Worm (Caenorhabditis elegans) whole organism, L4 larva: ENCODE measurements around the gene rhr-2.
A peak's percentile ranks its signal among the peaks of the same experiment; 100 is the strongest.

Experiments
- D1046.2 ChIP-seq: fragments of 200-800 bp; sonication (Bioruptor generic); IDR thresholded peaks from 2 replicates; pipeline ENCODE4 v1.3.6; 2022; ENCODE audit warnings: missing genetic modification characterization, missing compliant biosample characterization
- F10B5.3 ChIP-seq: sonication (generic microtip); optimal IDR thresholded peaks from 2 replicates; lab custom pipeline; 2016; ENCODE audit warnings: mild to moderate bottlenecking, missing genetic modification characterization, missing compliant biosample characterization
- Y105C5A.15 ChIP-seq: fragments of 200-800 bp; sonication (Bioruptor generic); IDR thresholded peaks from 2 replicates; pipeline ENCODE4 v1.3.6; 2022; ENCODE audit warnings: missing genetic modification characterization, missing compliant biosample characterization
- Y5F2A.4 ChIP-seq: fragments of 200-800 bp; sonication (Bioruptor generic); optimal IDR thresholded peaks from 2 replicates; lab custom pipeline; 2018; ENCODE audit warnings: mild to moderate bottlenecking, missing genetic modification characterization, missing compliant biosample characterization
- Y75B8A.6 ChIP-seq: fragments of 200-800 bp; sonication (Bioruptor generic); IDR thresholded peaks from 2 replicates; pipeline ENCODE4 v1.3.6; 2022; ENCODE audit warnings: missing genetic modification reagents, missing genetic modification characterization, missing compliant biosample characterization
- ama-1 ChIP-seq: fragments of 150-350 bp; optimal IDR thresholded peaks from 2 replicates; lab custom pipeline; 2014; ENCODE audit warnings: inconsistent platforms, mixed read lengths
- arid-1 ChIP-seq: fragments of 200-800 bp; sonication (Bioruptor generic); conservative IDR thresholded peaks from 2 replicates; pipeline ENCODE4 v1.3.6; 2022; ENCODE audit warnings: missing genetic modification reagents, missing genetic modification characterization, missing compliant biosample characterization
- ceh-20 ChIP-seq: fragments of 200-800 bp; sonication (Bioruptor generic); IDR thresholded peaks from 2 replicates; pipeline ENCODE4 v1.3.6; 2022; ENCODE audit warnings: missing genetic modification reagents, missing genetic modification characterization, missing compliant biosample characterization
- ceh-32 ChIP-seq: sonication (generic microtip); optimal IDR thresholded peaks from 2 replicates; lab custom pipeline; 2016; ENCODE audit warnings: mild to moderate bottlenecking, missing genetic modification characterization, missing compliant biosample characterization; ENCODE audit not compliant: poor library complexity
- ceh-82 ChIP-seq: sonication (generic microtip); optimal IDR thresholded peaks from 2 replicates; lab custom pipeline; 2017; ENCODE audit warnings: missing biosample characterization, missing genetic modification characterization
- ces-1 ChIP-seq: fragments of 150-350 bp; sonication (generic microtip); optimal IDR thresholded peaks from 4 replicates; lab custom pipeline; 2014; ENCODE audit warnings: missing biosample characterization, missing genetic modification reagents, missing genetic modification characterization
- ctbp-1 ChIP-seq: fragments of 200-800 bp; sonication (Bioruptor generic); IDR thresholded peaks from 2 replicates; pipeline ENCODE4 v1.3.6; 2022; ENCODE audit warnings: missing genetic modification reagents, missing genetic modification characterization, missing compliant biosample characterization
- daf-12 ChIP-seq: fragments of 150-350 bp; optimal IDR thresholded peaks from 2 replicates; lab custom pipeline; 2014; ENCODE audit warnings: missing biosample characterization, missing genetic modification reagents, missing genetic modification characterization
- daf-19 ChIP-seq: fragments of 200-800 bp; sonication (Bioruptor generic); conservative IDR thresholded peaks from 2 replicates; pipeline ENCODE4 v1.3.6; 2022; ENCODE audit warnings: missing genetic modification characterization, missing compliant biosample characterization
- dmd-9 ChIP-seq: fragments of 200-800 bp; sonication (Bioruptor generic); IDR thresholded peaks from 2 replicates; pipeline ENCODE4 v1.3.6; 2022; ENCODE audit warnings: missing genetic modification reagents, missing genetic modification characterization, missing compliant biosample characterization
- dpl-1 ChIP-seq: fragments of 150-350 bp; optimal IDR thresholded peaks from 2 replicates; lab custom pipeline; 2014; ENCODE audit warnings: missing biosample characterization, missing genetic modification reagents, missing genetic modification characterization
- duxl-1 ChIP-seq: sonication (generic microtip); optimal IDR thresholded peaks from 2 replicates; lab custom pipeline; 2016; ENCODE audit warnings: mild to moderate bottlenecking, missing genetic modification characterization, moderate library complexity, missing compliant biosample characterization; ENCODE audit not compliant: poor library complexity
- fkh-10 ChIP-seq: fragments of 150-350 bp; optimal IDR thresholded peaks from 2 replicates; lab custom pipeline; 2014; ENCODE audit warnings: missing biosample characterization, missing genetic modification reagents, missing genetic modification characterization
- fos-1 ChIP-seq: fragments of 150-350 bp; optimal IDR thresholded peaks from 2 replicates; lab custom pipeline; 2014; ENCODE audit warnings: missing biosample characterization, missing genetic modification characterization
- gei-8 ChIP-seq: fragments of 200-800 bp; sonication (Bioruptor generic); optimal IDR thresholded peaks from 2 replicates; lab custom pipeline; 2018; ENCODE audit warnings: mild to moderate bottlenecking, missing genetic modification characterization, missing compliant biosample characterization
- hif-1 ChIP-seq, 2 experiments: sonication (generic microtip); optimal IDR thresholded peaks; 2 replicates each; lab custom pipeline; 2016 to 2017; ENCODE audit warnings: missing compliant biosample characterization in 2 of 2, missing genetic modification characterization in 2 of 2, missing genetic modification reagents in 2 of 2, missing genotype in 2 of 2, mild to moderate bottlenecking in 1 of 2
- hlh-30 ChIP-seq: sonication (generic microtip); optimal IDR thresholded peaks from 2 replicates; lab custom pipeline; 2017; ENCODE audit warnings: antibody characterized with exemption, mild to moderate bottlenecking, missing genetic modification characterization, missing compliant biosample characterization; ENCODE audit not compliant: insufficient read depth
- hmg-1.1 ChIP-seq: fragments of 200-800 bp; sonication (Bioruptor generic); IDR thresholded peaks from 2 replicates; pipeline ENCODE4 v1.3.6; 2022; ENCODE audit warnings: missing genetic modification reagents, missing genetic modification characterization, missing compliant biosample characterization
- lin-13 ChIP-seq: fragments of 150-350 bp; optimal IDR thresholded peaks from 2 replicates; lab custom pipeline; 2014; ENCODE audit warnings: missing biosample characterization, missing genetic modification reagents, missing genetic modification characterization
- lin-29 ChIP-seq: fragments of 200-800 bp; sonication (Bioruptor generic); IDR thresholded peaks from 2 replicates; pipeline ENCODE4 v1.3.6; 2022; ENCODE audit warnings: missing genetic modification reagents, missing genetic modification characterization, missing compliant biosample characterization
- lin-38 ChIP-seq: fragments of 200-800 bp; sonication (Bioruptor generic); IDR thresholded peaks from 2 replicates; pipeline ENCODE4 v1.3.6; 2022; ENCODE audit warnings: missing genetic modification reagents, missing genetic modification characterization, missing compliant biosample characterization
- lir-3 ChIP-seq: sonication (generic microtip); optimal IDR thresholded peaks from 2 replicates; lab custom pipeline; 2016; ENCODE audit warnings: mild to moderate bottlenecking, missing genetic modification characterization, missing compliant biosample characterization
- lsy-2 ChIP-seq, 2 experiments: fragments of 150-350 bp in 1 of 2; sonication (generic microtip) in 1 of 2; optimal IDR thresholded peaks; 2 replicates each; lab custom pipeline; 2014 to 2017; ENCODE audit warnings: missing biosample characterization in 2 of 2, missing genetic modification characterization in 2 of 2
- mdl-1 ChIP-seq, 2 experiments: fragments of 150-350 bp in 1 of 2; sonication (generic microtip) in 1 of 2; optimal IDR thresholded peaks; 2 replicates each; lab custom pipeline; 2014 to 2017; ENCODE audit warnings: missing biosample characterization in 2 of 2, missing genetic modification characterization in 2 of 2
- mep-1 ChIP-seq: fragments of 150-350 bp; sonication (generic microtip); optimal IDR thresholded peaks from 3 replicates; lab custom pipeline; 2014; ENCODE audit warnings: missing biosample characterization, missing genetic modification characterization
- mes-2 ChIP-seq: sonication (generic microtip); optimal IDR thresholded peaks from 2 replicates; lab custom pipeline; 2016; ENCODE audit warnings: missing genotype, mild to moderate bottlenecking, missing genetic modification characterization, missing compliant biosample characterization; ENCODE audit not compliant: poor library complexity, severe bottlenecking
- mxl-3 ChIP-seq: fragments of 200-800 bp; sonication (Bioruptor generic); optimal IDR thresholded peaks from 2 replicates; lab custom pipeline; 2018; ENCODE audit warnings: mild to moderate bottlenecking, missing genetic modification characterization, missing compliant biosample characterization
- nhr-10 ChIP-seq: fragments of 150-350 bp; optimal IDR thresholded peaks from 2 replicates; lab custom pipeline; 2014; ENCODE audit warnings: missing biosample characterization, missing genetic modification characterization
- nhr-102 ChIP-seq: sonication (generic microtip); optimal IDR thresholded peaks from 2 replicates; lab custom pipeline; 2016; ENCODE audit warnings: mild to moderate bottlenecking, missing genetic modification characterization, moderate library complexity, missing compliant biosample characterization
- nhr-11 ChIP-seq: fragments of 150-350 bp; optimal IDR thresholded peaks from 2 replicates; lab custom pipeline; 2014; ENCODE audit warnings: missing biosample characterization, missing genetic modification characterization
- nhr-237 ChIP-seq: sonication (generic microtip); optimal IDR thresholded peaks from 2 replicates; lab custom pipeline; 2017; ENCODE audit warnings: missing biosample characterization, missing genetic modification characterization
- nhr-28 ChIP-seq: fragments of 150-350 bp; optimal IDR thresholded peaks from 2 replicates; lab custom pipeline; 2014; ENCODE audit warnings: missing biosample characterization, missing genetic modification characterization
- nhr-42 ChIP-seq: fragments of 200-800 bp; sonication (Bioruptor generic); IDR thresholded peaks from 2 replicates; pipeline ENCODE4 v1.3.6; 2022; ENCODE audit warnings: missing genetic modification characterization, missing compliant biosample characterization
- pqm-1 ChIP-seq: sonication (generic microtip); optimal IDR thresholded peaks from 2 replicates; lab custom pipeline; 2017; ENCODE audit warnings: missing biosample characterization, missing genetic modification characterization
- saeg-2 ChIP-seq: fragments of 200-800 bp; sonication (Bioruptor generic); IDR thresholded peaks from 2 replicates; pipeline ENCODE4 v1.3.6; 2022; ENCODE audit warnings: missing genetic modification reagents, missing genetic modification characterization, missing compliant biosample characterization
- sdz-12 ChIP-seq: fragments of 200-800 bp; sonication (Bioruptor generic); optimal IDR thresholded peaks from 2 replicates; lab custom pipeline; 2018; ENCODE audit warnings: mild to moderate bottlenecking, missing genetic modification characterization, missing compliant biosample characterization
- set-16 ChIP-seq: fragments of 200-800 bp; sonication (Bioruptor generic); IDR thresholded peaks from 2 replicates; pipeline ENCODE4 v1.3.6; 2022; ENCODE audit warnings: missing genetic modification reagents, missing genetic modification characterization, missing compliant biosample characterization
- tag-97 ChIP-seq: fragments of 200-800 bp; sonication (Bioruptor generic); IDR thresholded peaks from 2 replicates; pipeline ENCODE4 v1.3.6; 2022; ENCODE audit warnings: missing genetic modification characterization, missing compliant biosample characterization
- tra-1 ChIP-seq: fragments of 200-800 bp; sonication (Bioruptor generic); IDR thresholded peaks from 2 replicates; pipeline ENCODE4 v1.3.6; 2022; ENCODE audit warnings: missing genetic modification reagents, missing genetic modification characterization, missing compliant biosample characterization
- unc-39 ChIP-seq: sonication (generic microtip); optimal IDR thresholded peaks from 2 replicates; lab custom pipeline; 2017; ENCODE audit warnings: missing biosample characterization, missing genetic modification characterization
- unc-62 ChIP-seq, 3 experiments: fragments of 150-350 bp in 1 of 3; sonication (generic microtip); optimal IDR thresholded peaks in 2 of 3; peaks in 1 of 3; 1 replicate in 1 of 3; 2 replicates in 2 of 3; lab custom pipeline; 2014 to 2017; ENCODE audit warnings: missing biosample characterization in 3 of 3, missing genetic modification characterization in 3 of 3, missing genetic modification reagents in 3 of 3, missing genotype in 1 of 3
- zfp-2 ChIP-seq: sonication (generic microtip); optimal IDR thresholded peaks from 2 replicates; lab custom pipeline; 2016; ENCODE audit warnings: mild to moderate bottlenecking, missing genetic modification characterization, missing compliant biosample characterization
- zip-11 ChIP-seq: fragments of 200-800 bp; sonication (Bioruptor generic); IDR thresholded peaks from 2 replicates; pipeline ENCODE4 v1.3.6; 2022; ENCODE audit warnings: missing genetic modification characterization, missing compliant biosample characterization
- ztf-11 ChIP-seq: fragments of 150-350 bp; optimal IDR thresholded peaks from 2 replicates; lab custom pipeline; 2014; ENCODE audit warnings: missing biosample characterization, missing genetic modification characterization

The rhr-2 gene

DNA sequence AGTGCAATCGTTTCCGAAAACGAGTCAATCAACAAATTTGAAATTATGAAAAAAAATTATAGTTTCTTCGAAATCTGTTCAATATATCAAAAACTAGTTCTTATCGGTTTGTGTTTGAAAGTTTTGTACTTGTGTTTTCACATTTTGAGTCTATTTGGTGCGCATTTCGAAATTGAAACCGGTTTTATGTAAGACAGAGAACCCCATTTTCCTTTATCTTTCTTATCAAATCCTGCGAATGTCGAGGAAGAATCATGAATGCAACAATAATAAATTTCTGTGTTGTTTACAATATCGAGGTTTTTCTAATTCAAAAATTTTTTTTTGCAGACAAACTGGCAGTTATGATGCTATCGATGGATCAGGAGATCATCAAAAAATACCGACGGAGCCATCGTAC is 47.1 kb downstream of the rhr-2 start (continued):
- TF ChIP-seq ctbp-1 (no peak), pqm-1 (tag; lab: Kevin White, UChicago) (no peak), ztf-11 (tag; lab: Kevin White, UChicago) (no peak), saeg-2 (GFP tag; lab: Robert Waterston, UW) (no peak), daf-19 (no peak)

DNA sequence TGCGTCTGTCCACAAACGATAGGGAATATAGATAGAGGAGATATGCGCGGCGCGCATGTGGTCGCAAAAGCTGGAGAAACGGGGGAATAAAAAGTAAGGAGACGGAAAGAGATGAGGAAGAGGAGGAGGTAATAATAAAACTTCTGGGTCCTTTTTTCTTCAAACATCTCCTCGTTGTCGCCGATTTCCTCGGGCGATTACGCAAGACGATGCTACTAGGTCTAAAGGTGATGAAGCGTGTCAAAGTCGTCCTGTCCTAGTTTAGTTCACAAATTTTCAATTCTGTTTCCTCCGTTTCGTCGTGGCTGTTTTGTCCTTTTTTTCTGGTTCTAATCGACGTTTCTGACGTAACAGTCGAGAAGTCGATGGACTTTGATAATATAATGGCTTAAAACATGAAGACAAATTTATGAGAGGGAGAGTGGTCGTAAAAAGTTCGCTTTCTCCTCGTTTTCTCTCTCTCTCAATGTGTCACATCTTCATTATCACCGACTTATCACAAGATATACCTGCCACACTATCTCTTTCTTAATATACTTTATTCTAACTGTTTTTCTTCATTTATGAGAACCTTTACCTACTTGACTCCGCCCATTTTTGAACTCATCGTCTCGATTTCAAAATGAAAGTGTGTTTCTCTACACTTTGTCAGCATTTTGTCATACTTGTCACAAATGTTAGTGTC is 49.3 kb downstream of the rhr-2 start:
- TF ChIP-seq fkh-10 (GFP tag; lab: Kevin White, UChicago) (no peak), mes-2 (tag; lab: Kevin White, UChicago) (no peak), mdl-1 (tag; optimal IDR thresholded peaks at IDR 0.05; lab: Kevin White, UChicago) (peak in 1 of 2 experiments; percentile 46), lir-3 (tag; lab: Kevin White, UChicago) (no peak), nhr-42 (no peak), hmg-1.1 (GFP tag; lab: Robert Waterston, UW) (no peak), zip-11 (GFP tag; lab: Robert Waterston, UW) (no peak), fos-1 (tag; lab: Kevin White, UChicago) (no peak), gei-8 (GFP tag; lab: Kevin White, UChicago) (no peak), nhr-11 (tag; lab: Kevin White, UChicago) (no peak), hif-1 (tag; optimal IDR thresholded peaks at IDR 0.05; lab: Kevin White, UChicago) (no peak), dmd-9 (no peak), Y5F2A.4 (no peak), nhr-102 (tag; lab: Kevin White, UChicago) (no peak), nhr-237 (tag; lab: Kevin White, UChicago) (no peak), arid-1 (GFP tag; lab: Robert Waterston, UW) (no peak), tag-97 (GFP tag; lab: Robert Waterston, UW) (no peak), Y75B8A.6 (GFP tag; lab: Robert Waterston, UW) (no peak), Y105C5A.15 (GFP tag; lab: Robert Waterston, UW) (no peak), lin-13 (GFP tag; lab: Kevin White, UChicago) (no peak), zfp-2 (tag; lab: Kevin White, UChicago) (no peak), ces-1 (GFP tag; lab: Kevin White, UChicago) (no peak), ceh-82 (no peak), dpl-1 (no peak), F10B5.3 (tag; lab: Kevin White, UChicago) (no peak), mep-1 (peak; percentile 0), mxl-3 (GFP tag; lab: Kevin White, UChicago) (peak; percentile 65), nhr-28 (tag; lab: Kevin White, UChicago) (peak; percentile 22), ceh-32 (tag; lab: Kevin White, UChicago) (no peak), D1046.2 (GFP tag; lab: Robert Waterston, UW) (no peak), lin-38 (GFP tag; lab: Robert Waterston, UW) (no peak), ctbp-1 (no peak), nhr-10 (tag; lab: Kevin White, UChicago) (no peak), unc-62 (GFP tag; optimal IDR thresholded peaks at IDR 0.05 in 1 of 2; lab: Kevin White, UChicago) (peak in 1 of 2 experiments; percentile 93), unc-62 (tag; optimal IDR thresholded peaks at IDR 0.05; lab: Kevin White, UChicago) (no peak), ama-1 (lab: Kevin White, UChicago) (no peak), unc-39 (no peak), daf-12 (tag; lab: Kevin White, UChicago) (no peak), sdz-12 (GFP tag; lab: Kevin White, UChicago) (no peak), hlh-30 (tag; lab: Kevin White, UChicago) (peak; percentile 37), tra-1 (GFP tag; lab: Robert Waterston, UW) (no peak), ceh-20 (GFP tag; lab: Robert Waterston, UW) (no peak), duxl-1 (tag; lab: Kevin White, UChicago) (no peak), set-16 (GFP tag; lab: Robert Waterston, UW) (no peak), lsy-2 (tag; optimal IDR thresholded peaks at IDR 0.05; lab: Kevin White, UChicago) (no peak), lin-29 (GFP tag; lab: Robert Waterston, UW) (no peak)
